Fruit fly (Drosophila melanogaster): ENCODE measurements around the gene kst.

- peak; percentile 23 for TF ChIP-seq Clk (GFP tag; optimal IDR thresholded peaks at IDR 0.05)
- peak; percentile 69 for TF ChIP-seq CG14711 (tag; optimal IDR thresholded peaks at IDR 0.05)
- peak; percentile 57 for TF ChIP-seq toe (GFP tag; optimal IDR thresholded peaks at IDR 0.05)
- peak; percentile 78 for TF ChIP-seq CG11617 (GFP tag; optimal IDR thresholded peaks at IDR 0.05)
These were observed 35.4 kb upstream of the kst start for dm6 chr3L:3301171-3301738.

All from whole organism, adult.